Fruit fly (Drosophila melanogaster): Measurements from ENCODE around the gene Mpv17.

- no peak for TF ChIP-seq CG11294 (GFP tag; IDR thresholded peaks at IDR 0.05)
- TF ChIP-seq CG32006 (GFP tag; optimal IDR thresholded peaks at IDR 0.05) = no peak
- no peak for TF ChIP-seq net (GFP tag; optimal IDR thresholded peaks at IDR 0.05)
- no peak for TF ChIP-seq vri (GFP tag; optimal IDR thresholded peaks at IDR 0.05)
- no peak for TF ChIP-seq CG6854 (GFP tag; optimal IDR thresholded peaks at IDR 0.05)
- TF ChIP-seq Smox (GFP tag; optimal IDR thresholded peaks at IDR 0.05) = no peak
- no peak for TF ChIP-seq Eip93F (GFP tag; optimal IDR thresholded peaks at IDR 0.05)
- TF ChIP-seq CG4318 (GFP tag; optimal IDR thresholded peaks at IDR 0.05) = no peak
- TF ChIP-seq OdsH (GFP tag; optimal IDR thresholded peaks at IDR 0.05) = no peak
- TF ChIP-seq Hr39 (GFP tag; optimal IDR thresholded peaks at IDR 0.05) = no peak
Observed at dm6 chr4:1064652-1065218, 35.6 kb upstream of the Mpv17 start, which contains the start of gene Zyx.

All from whole organism, prepupa.